Worm (Caenorhabditis elegans): ENCODE data around the gene col-141.

Gene col-141

DNA sequence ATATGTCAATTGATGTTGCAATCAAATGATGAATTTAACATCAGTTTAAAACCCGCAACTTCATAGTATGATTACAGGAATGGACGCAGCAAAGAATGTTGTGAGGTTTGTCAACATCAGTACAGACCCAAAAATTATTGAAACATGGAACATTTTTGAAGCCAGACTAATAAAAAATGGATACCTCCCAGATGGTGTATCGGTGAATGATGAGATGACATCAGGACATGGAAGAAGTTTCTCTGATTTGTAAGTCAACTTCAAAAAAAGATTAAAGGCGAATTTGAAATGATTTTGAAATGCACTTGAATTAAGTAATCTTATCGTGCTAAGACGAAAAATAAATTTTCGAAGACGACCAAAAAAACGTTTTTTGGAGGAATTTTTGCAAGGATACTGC, 15.6 kb upstream of the col-141 start:
- TF ChIP-seq pqm-1 (tag; optimal IDR thresholded peaks at IDR 0.05) (no peak), efl-1 (optimal IDR thresholded peaks at IDR 0.05) (no peak), efl-1 (GFP tag; optimal IDR thresholded peaks at IDR 0.05 in 1 of 2) (peak in 1 of 2 experiments; percentile 77)

- TF ChIP-seq egl-13 (tag; optimal IDR thresholded peaks at IDR 0.05) (no peak), hlh-4 (tag; optimal IDR thresholded peaks at IDR 0.05) (peak; percentile 7), nhr-47 (tag; optimal IDR thresholded peaks at IDR 0.05) (no peak), tbx-2 (tag; optimal IDR thresholded peaks at IDR 0.05) (no peak), F16B12.6 (tag; optimal IDR thresholded peaks at IDR 0.05) (no peak), zip-4 (GFP tag; optimal IDR thresholded peaks at IDR 0.05) (no peak), rnt-1 (tag; optimal IDR thresholded peaks at IDR 0.05) (no peak), fkh-8 (tag; optimal IDR thresholded peaks at IDR 0.05) (peak; percentile 48), nhr-84 (tag; optimal IDR thresholded peaks at IDR 0.05) (no peak), unc-62 (GFP tag; optimal IDR thresholded peaks at IDR 0.05) (no peak), lin-39 (tag; optimal IDR thresholded peaks at IDR 0.05) (no peak), alr-1 (tag; optimal IDR thresholded peaks at IDR 0.05; ENCODE audit: borderline replicate concordance) (no peak), Y116A8C.19 (tag; optimal IDR thresholded peaks at IDR 0.05; ENCODE audit: borderline replicate concordance) (no peak), ceh-63 (GFP tag; optimal IDR thresholded peaks at IDR 0.05) (no peak)
Measured at ce11 chrV:6817184-6817583, 12.3 kb upstream of the col-141 start, which contains the start of gene dmsr-14. dmsr-14 (minus strand) TSS chrV:6817284.

ce11 chrV:6819812-6820211, 9.7 kb upstream of the col-141 start, which contains the start of gene dmsr-13:
dmsr-13 (minus strand) TSS chrV:6819912.
- TF ChIP-seq blmp-1 (tag; optimal IDR thresholded peaks at IDR 0.05): no peak
- TF ChIP-seq fkh-4 (tag; optimal IDR thresholded peaks at IDR 0.05; ENCODE audit: borderline replicate concordance): no peak
- TF ChIP-seq ama-1 (optimal IDR thresholded peaks at IDR 0.05): no peak
- no peak for TF ChIP-seq sup-37 (GFP tag; optimal IDR thresholded peaks at IDR 0.05)
- TF ChIP-seq unc-98 (GFP tag; IDR thresholded peaks at IDR 0.05): no peak
- TF ChIP-seq nhr-84 (tag; optimal IDR thresholded peaks at IDR 0.05): no peak
- no peak for TF ChIP-seq dsc-1 (tag; optimal IDR thresholded peaks at IDR 0.05)
- TF ChIP-seq hlh-4 (tag; optimal IDR thresholded peaks at IDR 0.05): no peak
- no peak for TF ChIP-seq pax-3 (tag; optimal IDR thresholded peaks at IDR 0.05)
- TF ChIP-seq swsn-7 (tag; optimal IDR thresholded peaks at IDR 0.05): no peak
- no peak for TF ChIP-seq lin-39 (tag; optimal IDR thresholded peaks at IDR 0.05)
- TF ChIP-seq unc-30 (tag; optimal IDR thresholded peaks at IDR 0.05): no peak
- no peak for TF ChIP-seq nhr-11 (tag; optimal IDR thresholded peaks at IDR 0.05)
- no peak for TF ChIP-seq nhr-12 (tag; optimal IDR thresholded peaks at IDR 0.05)
- TF ChIP-seq alr-1 (tag; optimal IDR thresholded peaks at IDR 0.05; ENCODE audit: borderline replicate concordance): no peak
- no peak for TF ChIP-seq hpl-2 (GFP tag; optimal IDR thresholded peaks at IDR 0.05)

DNA sequence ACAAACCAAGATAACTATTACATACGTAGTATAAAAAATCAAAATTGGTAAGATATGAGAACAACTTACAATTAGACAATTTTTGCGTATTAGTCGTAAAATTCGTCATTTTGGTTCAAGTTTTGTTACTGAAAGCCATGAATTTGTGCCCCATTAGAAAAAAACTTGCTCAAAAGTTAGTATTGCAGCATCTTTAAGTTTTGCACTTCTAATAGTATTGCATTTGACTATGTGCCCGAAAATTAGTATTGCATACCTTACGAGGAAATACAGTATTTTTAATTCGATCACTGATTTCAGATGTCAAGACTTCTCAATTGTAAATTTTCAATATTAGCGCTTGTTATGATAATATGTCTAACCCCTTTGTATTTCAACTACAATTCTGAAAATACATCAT, 8.0 kb upstream of the col-141 start, which contains the start of gene T15B7.8:
TSS of gene T15B7.8 (plus strand) at position 301 of the 400 bp plus-strand sequence.
- no peak for TF ChIP-seq hpl-2 (GFP tag; optimal IDR thresholded peaks at IDR 0.05)
- no peak for TF ChIP-seq xbp-1 (tag; optimal IDR thresholded peaks at IDR 0.05)
- TF ChIP-seq ama-1 (optimal IDR thresholded peaks at IDR 0.05): no peak
- no peak for TF ChIP-seq F16B12.6 (tag; optimal IDR thresholded peaks at IDR 0.05)
- TF ChIP-seq egl-27 (tag; optimal IDR thresholded peaks at IDR 0.05): no peak
- TF ChIP-seq sox-4 (tag; optimal IDR thresholded peaks at IDR 0.05): no peak
- TF ChIP-seq nhr-28 (tag; optimal IDR thresholded peaks at IDR 0.05): no peak
- TF ChIP-seq zag-1 (tag; optimal IDR thresholded peaks at IDR 0.05): no peak
- TF ChIP-seq nhr-11 (tag; optimal IDR thresholded peaks at IDR 0.05): no peak
- no peak for TF ChIP-seq nhr-77 (tag; optimal IDR thresholded peaks at IDR 0.05)
- TF ChIP-seq nhr-20 (tag; optimal IDR thresholded peaks at IDR 0.05): no peak
- no peak for TF ChIP-seq unc-62 (GFP tag; optimal IDR thresholded peaks at IDR 0.05)
- no peak for TF ChIP-seq lin-35 (GFP tag; optimal IDR thresholded peaks at IDR 0.05)
- no peak for TF ChIP-seq fkh-8 (tag; optimal IDR thresholded peaks at IDR 0.05)
- no peak for TF ChIP-seq C34B4.2 (tag; optimal IDR thresholded peaks at IDR 0.05)
- TF ChIP-seq rnt-1 (tag; optimal IDR thresholded peaks at IDR 0.05): no peak
- TF ChIP-seq unc-130 (tag; optimal IDR thresholded peaks at IDR 0.05): no peak
- TF ChIP-seq mab-9 (GFP tag; IDR thresholded peaks at IDR 0.05): no peak
- TF ChIP-seq snu-23 (GFP tag; optimal IDR thresholded peaks at IDR 0.05): no peak

Measured in whole organism, L1 larva.